Fruit fly (Drosophila melanogaster): ENCODE measurements around the gene CG11714.

Gene CG11714

dm6 chr3L:11552996-11553671, 30.6 kb upstream of the CG11714 start (continued):
- peak; percentile 69 for TF ChIP-seq nerfin-1 (tag; optimal IDR thresholded peaks at IDR 0.05)
- peak; percentile 34; the same call in 1 of the 3 replicates for TF ChIP-seq knrl (GFP tag; IDR thresholded peaks at IDR 0.05; ENCODE audit: partially characterized antibody)
- peak; percentile 34 for TF ChIP-seq CG2712 (tag; optimal IDR thresholded peaks at IDR 0.05)
- peak; percentile 57 for TF ChIP-seq CrebB (tag; optimal IDR thresholded peaks at IDR 0.05)
- TF ChIP-seq CG5180 (GFP tag; optimal IDR thresholded peaks at IDR 0.05): peak; percentile 75
- TF ChIP-seq gce (GFP tag; IDR thresholded peaks at IDR 0.05): peak; percentile 43; the same call in 2 of the 3 replicates
- no peak for TF ChIP-seq CG18011 (GFP tag; optimal IDR thresholded peaks at IDR 0.05)
- TF ChIP-seq YL-1 (GFP tag; optimal IDR thresholded peaks at IDR 0.05): peak; percentile 21
- TF ChIP-seq stc (GFP tag; IDR thresholded peaks at IDR 0.05): no peak
- peak; percentile 97 for TF ChIP-seq kni (GFP tag; optimal IDR thresholded peaks at IDR 0.05)
- TF ChIP-seq pita (GFP tag; optimal IDR thresholded peaks at IDR 0.05): no peak
- TF ChIP-seq Trl (optimal IDR thresholded peaks at IDR 0.05): peak; percentile 99 to 100
- peak; percentile 78 for TF ChIP-seq Trl (GFP tag; optimal IDR thresholded peaks at IDR 0.05)
- TF ChIP-seq ind (GFP tag; optimal IDR thresholded peaks at IDR 0.05): no peak
- 0 out of 2 replicates have a peak, but pooled peaks have one; percentile 6 for TF ChIP-seq CG1024 (GFP tag; IDR thresholded peaks at IDR 0.05)
- TF ChIP-seq toy (GFP tag; IDR thresholded peaks at IDR 0.05): 0 out of 2 replicates have a peak, but pooled peaks have one; percentile 6
- no peak for TF ChIP-seq cas (GFP tag; IDR thresholded peaks at IDR 0.05)
- peak; percentile 77 for TF ChIP-seq chm (GFP tag; IDR thresholded peaks at IDR 0.05)
- TF ChIP-seq CG1832 (GFP tag; optimal IDR thresholded peaks at IDR 0.05): no peak
- peak; percentile 55 for TF ChIP-seq Scr (GFP tag; IDR thresholded peaks at IDR 0.05; ENCODE audit: partially characterized antibody)
- peak; percentile 6; the same call in 1 of the 2 replicates for TF ChIP-seq CG14014 (GFP tag; IDR thresholded peaks at IDR 0.05)
- TF ChIP-seq CG9797 (GFP tag; optimal IDR thresholded peaks at IDR 0.05): no peak
- peak; percentile 94 for TF ChIP-seq CG34224 (GFP tag; IDR thresholded peaks at IDR 0.05; ENCODE audit: partially characterized antibody)
- no peak for TF ChIP-seq D19B (GFP tag; optimal IDR thresholded peaks at IDR 0.05)
- peak; percentile 76 for TF ChIP-seq sens (GFP tag)
- TF ChIP-seq ash1 (GFP tag; optimal IDR thresholded peaks at IDR 0.05): peak; percentile 17
- peak; percentile 92 for TF ChIP-seq Med (GFP tag)
- TF ChIP-seq Lhr (GFP tag; optimal IDR thresholded peaks at IDR 0.05): no peak
- no peak for TF ChIP-seq Side (GFP tag; optimal IDR thresholded peaks at IDR 0.05)
- peak; percentile 8 for TF ChIP-seq CHES-1-like (GFP tag; optimal IDR thresholded peaks at IDR 0.05)
- peak; percentile 15; the same call in 1 of the 2 replicates for TF ChIP-seq ato (GFP tag; IDR thresholded peaks at IDR 0.05; ENCODE audit: partially characterized antibody)
- peak; percentile 78 for TF ChIP-seq CG15479 (GFP tag; optimal IDR thresholded peaks at IDR 0.05)
- peak; percentile 42; the same call in 1 of the 2 replicates for TF ChIP-seq CG11247 (GFP tag; IDR thresholded peaks at IDR 0.05)
- TF ChIP-seq cwo (GFP tag; optimal IDR thresholded peaks at IDR 0.05): peak; percentile 43
- no peak for TF ChIP-seq HHEX (GFP tag; optimal IDR thresholded peaks at IDR 0.05)
- peak; percentile 70 for TF ChIP-seq Aef1 (GFP tag; IDR thresholded peaks at IDR 0.05)
- peak; percentile 84 for TF ChIP-seq nom (GFP tag; optimal IDR thresholded peaks at IDR 0.05)
- TF ChIP-seq grau (tag; optimal IDR thresholded peaks at IDR 0.05): peak; percentile 18
- peak; percentile 59 for TF ChIP-seq ftz-f1 (GFP tag; optimal IDR thresholded peaks at IDR 0.05)
- no peak for TF ChIP-seq CG10209 (GFP tag; optimal IDR thresholded peaks at IDR 0.05)
- peak; percentile 82 for TF ChIP-seq sna (GFP tag; IDR thresholded peaks at IDR 0.05; ENCODE audit: partially characterized antibody)
- peak; percentile 51 for TF ChIP-seq nau (GFP tag; optimal IDR thresholded peaks at IDR 0.05)
- peak; percentile 60; the same call in 2 of the 3 replicates for TF ChIP-seq sr (GFP tag; IDR thresholded peaks at IDR 0.05)
- TF ChIP-seq Rfx (GFP tag; IDR thresholded peaks at IDR 0.05): peak; percentile 39; the same call in 1 of the 2 replicates
- peak; percentile 59 for TF ChIP-seq CG3163 (GFP tag; optimal IDR thresholded peaks at IDR 0.05)
- TF ChIP-seq Dp (GFP tag; optimal IDR thresholded peaks at IDR 0.05): no peak
- peak; percentile 42 for TF ChIP-seq sqz (GFP tag; optimal IDR thresholded peaks at IDR 0.05)
- TF ChIP-seq CG8359 (GFP tag; optimal IDR thresholded peaks at IDR 0.05; ENCODE audit: borderline replicate concordance): no peak
